Worm (Caenorhabditis elegans): ENCODE data around the gene Y50E8A.11.

DNA sequence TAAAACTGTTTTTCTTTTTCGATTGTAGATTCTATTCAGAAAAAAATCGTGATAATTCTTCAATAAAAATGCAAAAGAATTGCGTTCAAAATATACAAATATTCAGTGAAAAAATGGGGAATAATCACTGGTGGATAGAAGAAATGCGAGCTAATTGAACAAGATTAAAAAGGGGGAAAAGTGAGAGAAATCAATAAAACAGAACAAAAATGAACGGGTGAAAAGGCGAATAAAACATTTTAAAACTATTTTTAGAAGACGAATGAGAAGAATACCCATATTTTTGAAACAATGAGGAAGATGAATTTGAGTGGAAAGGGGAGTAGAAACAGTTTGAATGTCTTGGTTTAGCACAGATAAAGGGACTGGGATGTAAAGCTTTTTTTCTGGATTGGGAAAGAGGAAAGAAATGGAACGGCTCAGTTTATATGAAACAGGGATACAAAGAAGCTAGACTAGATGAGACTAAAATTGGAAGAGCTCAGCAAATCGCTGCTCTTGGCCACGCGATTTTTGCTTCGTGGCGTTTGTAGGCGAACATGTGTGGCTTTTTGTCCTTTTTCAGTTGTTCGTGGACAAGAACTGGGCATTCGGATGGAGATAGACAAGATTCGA is 3.0 kb downstream of the Y50E8A.11 start, which contains the start of gene Y50E8A.12:
- TF ChIP-seq pha-4 (tag; optimal IDR thresholded peaks at IDR 0.05), result no peak
- TF ChIP-seq pqm-1 (tag; optimal IDR thresholded peaks at IDR 0.05), result no peak
- TF ChIP-seq unc-39 (tag; optimal IDR thresholded peaks at IDR 0.05), result no peak
- TF ChIP-seq snpc-4 (tag; optimal IDR thresholded peaks at IDR 0.05), result no peak
- TF ChIP-seq elt-3 (tag; optimal IDR thresholded peaks at IDR 0.05), result no peak
- TF ChIP-seq lin-15B (tag; optimal IDR thresholded peaks at IDR 0.05), result no peak
- TF ChIP-seq nhr-237 (tag; optimal IDR thresholded peaks at IDR 0.05), result no peak
- TF ChIP-seq nfya-1 (tag; optimal IDR thresholded peaks at IDR 0.05; ENCODE audit: insufficient read depth), result no peak
- TF ChIP-seq ZK546.5 (tag; optimal IDR thresholded peaks at IDR 0.05), result no peak
- no peak for TF ChIP-seq jun-1 (tag; optimal IDR thresholded peaks at IDR 0.05)
- TF ChIP-seq ama-1 (optimal IDR thresholded peaks at IDR 0.05), result no peak

Data from whole organism, L3 larva.